Fruit fly (Drosophila melanogaster) whole organism, prepupa: ENCODE measurements around the gene CG10651.

Source experiments
- Blimp-1 ChIP-seq: fragments of 200-800 bp; sonication (Bioruptor generic); optimal IDR thresholded peaks from 3 replicates; lab custom pipeline; 2017; ENCODE audit warnings: missing biosample characterization, missing genetic modification characterization, mild to moderate bottlenecking, moderate library complexity, missing genetic modification reagents
- CG10631 ChIP-seq: fragments of 200-800 bp; sonication (Bioruptor generic); optimal IDR thresholded peaks from 2 replicates; lab custom pipeline; 2016; ENCODE audit warnings: missing biosample characterization, missing genetic modification characterization
- CG10669 ChIP-seq: fragments of 200-800 bp; sonication (Bioruptor generic); optimal IDR thresholded peaks from 3 replicates; lab custom pipeline; 2018; ENCODE audit warnings: missing biosample characterization, mild to moderate bottlenecking, missing genetic modification characterization, moderate library complexity
- CG11762 ChIP-seq: fragments of 200-800 bp; sonication (Bioruptor generic); optimal IDR thresholded peaks from 3 replicates; lab custom pipeline; 2016; ENCODE audit warnings: missing biosample characterization, missing genetic modification characterization; ENCODE audit not compliant: insufficient read depth
- CG11902 ChIP-seq: fragments of 200-800 bp; sonication (Bioruptor generic); optimal IDR thresholded peaks from 3 replicates; lab custom pipeline; 2016; ENCODE audit warnings: missing biosample characterization, missing genetic modification characterization
- CG15336 ChIP-seq: fragments of 200-800 bp; sonication (Bioruptor generic); IDR thresholded peaks from 2 replicates; pipeline ENCODE4 v1.3.6; 2022; ENCODE audit warnings: missing biosample characterization, missing genetic modification characterization
- CG1621 ChIP-seq: fragments of 200-800 bp; sonication (Bioruptor generic); optimal IDR thresholded peaks from 3 replicates; lab custom pipeline; 2018; ENCODE audit warnings: missing biosample characterization, mild to moderate bottlenecking, missing genetic modification characterization
- CG3032 ChIP-seq: fragments of 200-800 bp; optimal IDR thresholded peaks from 2 replicates; lab custom pipeline; 2019; ENCODE audit warnings: missing biosample characterization, mild to moderate bottlenecking, missing genetic modification characterization, moderate library complexity
- CG31627 ChIP-seq: fragments of 200-800 bp; sonication (Bioruptor generic); optimal IDR thresholded peaks from 3 replicates; lab custom pipeline; 2016; ENCODE audit warnings: missing biosample characterization, missing genetic modification characterization
- CG32006 ChIP-seq: fragments of 200-800 bp; sonication (Bioruptor generic); optimal IDR thresholded peaks from 3 replicates; lab custom pipeline; 2017; ENCODE audit warnings: missing biosample characterization, mild to moderate bottlenecking, missing genetic modification characterization
- CG34406 ChIP-seq: fragments of 200-800 bp; sonication (Bioruptor generic); optimal IDR thresholded peaks from 3 replicates; lab custom pipeline; 2016; ENCODE audit warnings: missing biosample characterization, missing genetic modification characterization
- CG3919 ChIP-seq: fragments of 200-800 bp; sonication (Bioruptor generic); optimal IDR thresholded peaks from 3 replicates; lab custom pipeline; 2016; ENCODE audit warnings: missing biosample characterization, missing genetic modification characterization
- CG4318 ChIP-seq: fragments of 200-800 bp; sonication (Bioruptor generic); optimal IDR thresholded peaks from 3 replicates; lab custom pipeline; 2017; ENCODE audit warnings: missing biosample characterization, mild to moderate bottlenecking, missing genetic modification characterization
- CG6163 ChIP-seq: fragments of 200-800 bp; sonication (Bioruptor generic); IDR thresholded peaks from 3 replicates; pipeline ENCODE4 v1.3.6; 2022; ENCODE audit warnings: missing biosample characterization, missing genetic modification characterization
- CG6276 ChIP-seq: fragments of 200-800 bp; sonication (Bioruptor generic); optimal IDR thresholded peaks from 2 replicates; lab custom pipeline; 2017; ENCODE audit warnings: missing biosample characterization, mild to moderate bottlenecking, missing genetic modification characterization
- CG6792 ChIP-seq: fragments of 200-800 bp; sonication (Bioruptor generic); optimal IDR thresholded peaks from 3 replicates; lab custom pipeline; 2016; ENCODE audit warnings: missing biosample characterization, missing genetic modification characterization
- CG6808 ChIP-seq: fragments of 200-800 bp; sonication (Bioruptor generic); optimal IDR thresholded peaks from 3 replicates; lab custom pipeline; 2017; ENCODE audit warnings: missing biosample characterization, missing genetic modification characterization, mild to moderate bottlenecking, moderate library complexity, missing genetic modification reagents
- CG7368 ChIP-seq: fragments of 200-800 bp; sonication (Bioruptor generic); optimal IDR thresholded peaks from 3 replicates; lab custom pipeline; 2016; ENCODE audit warnings: missing biosample characterization, missing genetic modification characterization
- CG8119 ChIP-seq: fragments of 200-800 bp; sonication (Bioruptor generic); IDR thresholded peaks from 3 replicates; pipeline ENCODE4 v1.3.6; 2022; ENCODE audit warnings: missing biosample characterization, missing genetic modification characterization
- CG8319 ChIP-seq: fragments of 200-800 bp; sonication (Bioruptor generic); optimal IDR thresholded peaks from 3 replicates; lab custom pipeline; 2016; ENCODE audit warnings: missing biosample characterization, missing genetic modification characterization
- CG8632 ChIP-seq: fragments of 200-800 bp; sonication (Bioruptor generic); optimal IDR thresholded peaks from 3 replicates; lab custom pipeline; 2016; ENCODE audit warnings: missing biosample characterization, missing genetic modification characterization
- CG9139 ChIP-seq: fragments of 200-800 bp; sonication (Bioruptor generic); optimal IDR thresholded peaks from 3 replicates; lab custom pipeline; 2017; ENCODE audit warnings: missing biosample characterization, mild to moderate bottlenecking, missing genetic modification characterization
- Eip75B ChIP-seq: fragments of 200-800 bp; sonication (Bioruptor generic); optimal IDR thresholded peaks from 3 replicates; lab custom pipeline; 2016; ENCODE audit warnings: missing biosample characterization, missing genetic modification characterization
- Eip93F ChIP-seq: fragments of 200-800 bp; sonication (Bioruptor generic); optimal IDR thresholded peaks from 2 replicates; lab custom pipeline; 2016; ENCODE audit warnings: missing biosample characterization, mild to moderate bottlenecking, missing genetic modification characterization
- Ets21C ChIP-seq: fragments of 200-800 bp; sonication (Bioruptor generic); optimal IDR thresholded peaks from 3 replicates; lab custom pipeline; 2016; ENCODE audit warnings: missing biosample characterization, missing genetic modification characterization
- Hr39 ChIP-seq: fragments of 200-800 bp; sonication (Bioruptor generic); optimal IDR thresholded peaks from 2 replicates; lab custom pipeline; 2016; ENCODE audit warnings: missing biosample characterization, missing genetic modification characterization
- Hr4 ChIP-seq: fragments of 200-800 bp; sonication (Bioruptor generic); optimal IDR thresholded peaks from 3 replicates; lab custom pipeline; 2016; ENCODE audit warnings: missing biosample characterization, missing genetic modification characterization
- Lpt ChIP-seq: fragments of 200-800 bp; sonication (Bioruptor generic); optimal IDR thresholded peaks from 3 replicates; lab custom pipeline; 2016; ENCODE audit warnings: missing biosample characterization, missing genetic modification characterization
- Met ChIP-seq: fragments of 200-800 bp; sonication (Bioruptor generic); optimal IDR thresholded peaks from 3 replicates; lab custom pipeline; 2016; ENCODE audit warnings: missing biosample characterization, missing genetic modification characterization
- OdsH ChIP-seq: fragments of 200-800 bp; sonication (Bioruptor generic); optimal IDR thresholded peaks from 3 replicates; lab custom pipeline; 2016; ENCODE audit warnings: missing biosample characterization, missing genetic modification characterization
- Smox ChIP-seq: fragments of 200-800 bp; sonication (Bioruptor generic); optimal IDR thresholded peaks from 3 replicates; lab custom pipeline; 2016; ENCODE audit warnings: missing biosample characterization, missing genetic modification characterization
- Sox102F ChIP-seq: fragments of 200-800 bp; sonication (Bioruptor generic); optimal IDR thresholded peaks from 2 replicates; lab custom pipeline; 2016; ENCODE audit warnings: missing biosample characterization, mild to moderate bottlenecking, missing genetic modification characterization
- Sox14 ChIP-seq: fragments of 200-800 bp; sonication (Bioruptor generic); optimal IDR thresholded peaks from 3 replicates; lab custom pipeline; 2016; ENCODE audit warnings: missing biosample characterization, missing genetic modification characterization
- cyc ChIP-seq: fragments of 200-800 bp; sonication (Bioruptor generic); optimal IDR thresholded peaks from 3 replicates; lab custom pipeline; 2016; ENCODE audit warnings: missing biosample characterization, missing genetic modification characterization
- dsx ChIP-seq: fragments of 200-800 bp; optimal IDR thresholded peaks from 3 replicates; lab custom pipeline; 2019; ENCODE audit warnings: missing biosample characterization, mild to moderate bottlenecking, missing genetic modification characterization, moderate library complexity; ENCODE audit not compliant: poor library complexity, severe bottlenecking
- fd85E ChIP-seq: fragments of 200-800 bp; sonication (Bioruptor generic); optimal IDR thresholded peaks from 3 replicates; lab custom pipeline; 2016; ENCODE audit warnings: missing biosample characterization, missing genetic modification characterization
- fkh ChIP-seq: fragments of 200-800 bp; sonication (Bioruptor generic); optimal IDR thresholded peaks from 3 replicates; lab custom pipeline; 2017; ENCODE audit warnings: missing biosample characterization, mild to moderate bottlenecking, missing genetic modification characterization, moderate library complexity
- net ChIP-seq: fragments of 200-800 bp; sonication (Bioruptor generic); optimal IDR thresholded peaks from 3 replicates; lab custom pipeline; 2016; ENCODE audit warnings: missing biosample characterization, missing genetic modification characterization
- salr ChIP-seq, 2 experiments: fragments of 200-800 bp; sonication (Bioruptor generic); optimal IDR thresholded peaks; 3 replicates each; lab custom pipeline; 2016 to 2018; ENCODE audit warnings: missing biosample characterization in 2 of 2, missing genetic modification characterization in 2 of 2, mild to moderate bottlenecking in 1 of 2
- spab ChIP-seq: fragments of 200-800 bp; sonication (Bioruptor generic); optimal IDR thresholded peaks from 2 replicates; lab custom pipeline; 2017; ENCODE audit warnings: missing biosample characterization, mild to moderate bottlenecking, missing genetic modification characterization, missing genetic modification reagents
- ss ChIP-seq, 2 experiments: fragments of 200-800 bp; sonication (Bioruptor generic); optimal IDR thresholded peaks; 2 replicates in 1 of 2; 3 replicates in 1 of 2; lab custom pipeline; 2017 to 2018; ENCODE audit warnings: mild to moderate bottlenecking in 2 of 2, missing biosample characterization in 2 of 2, missing genetic modification characterization in 2 of 2, moderate library complexity in 1 of 2
- svp ChIP-seq: fragments of 200-800 bp; sonication (Bioruptor generic); peaks from one replicate; lab custom pipeline; 2016; ENCODE audit warnings: missing biosample characterization, missing genetic modification characterization
- vri ChIP-seq: fragments of 200-800 bp; sonication (Bioruptor generic); optimal IDR thresholded peaks from 3 replicates; lab custom pipeline; 2016; ENCODE audit warnings: missing biosample characterization, mild to moderate bottlenecking, missing genetic modification characterization

The CG10651 gene

dm6 chr2L:20146218-20146617 is 11.5 kb upstream of the CG10651 start (continued):
- TF ChIP-seq Sox14 (GFP tag; lab: Kevin White, UChicago), result peak; percentile 42
- peak; percentile 57; the same call in 2 of the 3 replicates for TF ChIP-seq CG6163 (GFP tag; lab: Robert Waterston, UW)
- TF ChIP-seq OdsH (GFP tag; lab: Kevin White, UChicago), result peak; percentile 38
- TF ChIP-seq CG10669, result peak; percentile 47
- TF ChIP-seq dsx (GFP tag; lab: Kevin White, UChicago), result peak; percentile 47
- TF ChIP-seq Eip93F (GFP tag; lab: Kevin White, UChicago), result no peak
- no peak for TF ChIP-seq CG11762 (GFP tag; lab: Kevin White, UChicago)
- peak in 1 of 2 experiments; percentile 6 for TF ChIP-seq salr (GFP tag; optimal IDR thresholded peaks at IDR 0.05; lab: Kevin White, UChicago)
- peak; percentile 60 for TF ChIP-seq svp (GFP tag; lab: Kevin White, UChicago)
- TF ChIP-seq CG15336 (GFP tag; lab: Robert Waterston, UW), result 0 out of 2 replicates have a peak, but pooled peaks have one; percentile 22
- TF ChIP-seq CG11902, result no peak
- peak; percentile 31 for TF ChIP-seq CG34406 (GFP tag; lab: Kevin White, UChicago)
- no peak for TF ChIP-seq fd85E (GFP tag; lab: Kevin White, UChicago)
- peak; percentile 45 for TF ChIP-seq CG31627
- peak; percentile 32 for TF ChIP-seq Smox (GFP tag; lab: Kevin White, UChicago)
- TF ChIP-seq CG6792 (GFP tag; lab: Kevin White, UChicago), result peak; percentile 24
- TF ChIP-seq vri, result no peak
- TF ChIP-seq Met (GFP tag; lab: Kevin White, UChicago), result peak; percentile 43
- peak; percentile 9 for TF ChIP-seq CG6808 (GFP tag; lab: Kevin White, UChicago)
- peak; percentile 44 for TF ChIP-seq CG1621
- peak; percentile 51 for TF ChIP-seq CG3032
- TF ChIP-seq CG32006 (GFP tag; lab: Kevin White, UChicago), result peak; percentile 45
- TF ChIP-seq Blimp-1 (GFP tag; lab: Kevin White, UChicago), result no peak
- peak; percentile 46; the same call in 1 of the 3 replicates for TF ChIP-seq CG8119 (GFP tag; lab: Robert Waterston, UW)

dm6 chr2L:20121233-20121551 is 13.5 kb downstream of the CG10651 start:
- TF ChIP-seq CG10631 (GFP tag; lab: Kevin White, UChicago), result no peak

dm6 chr2L:20120388-20121232 is 14.1 kb downstream of the CG10651 start:
- TF ChIP-seq CG8319 (GFP tag; lab: Kevin White, UChicago) (no peak), CG10631 (GFP tag; lab: Kevin White, UChicago) (peak; percentile 65), Smox (GFP tag; lab: Kevin White, UChicago) (peak; percentile 30), Ets21C (GFP tag; lab: Kevin White, UChicago) (no peak), Eip75B (peak; percentile 30), CG11762 (GFP tag; lab: Kevin White, UChicago) (peak; percentile 12), CG6276 (GFP tag; lab: Kevin White, UChicago) (peak; percentile 72), Hr39 (GFP tag; lab: Kevin White, UChicago) (peak; percentile 81), Blimp-1 (GFP tag; lab: Kevin White, UChicago) (peak; percentile 33), CG9139 (peak; percentile 50), CG8119 (GFP tag; lab: Robert Waterston, UW) (peak; percentile 80; the same call in 2 of the 3 replicates), cyc (GFP tag; lab: Kevin White, UChicago) (peak; percentile 86), Hr4 (GFP tag; lab: Kevin White, UChicago) (peak; percentile 45), CG7368 (no peak), spab (peak; percentile 50), CG15336 (GFP tag; lab: Robert Waterston, UW) (no peak), CG6808 (GFP tag; lab: Kevin White, UChicago) (peak; percentile 60), Lpt (GFP tag; lab: Kevin White, UChicago) (no peak), dsx (GFP tag; lab: Kevin White, UChicago) (peak; percentile 52), ss (GFP tag; optimal IDR thresholded peaks at IDR 0.05; lab: Kevin White, UChicago) (peak; percentile 51 to 56), Met (GFP tag; lab: Kevin White, UChicago) (peak; percentile 39), svp (GFP tag; lab: Kevin White, UChicago) (peak; percentile 79), CG6163 (GFP tag; lab: Robert Waterston, UW) (peak; percentile 49), CG31627 (peak; percentile 85), CG3919 (GFP tag; lab: Kevin White, UChicago) (peak; percentile 66), OdsH (GFP tag; lab: Kevin White, UChicago) (peak; percentile 32), net (peak; percentile 62), CG3032 (peak; percentile 70), CG8632 (GFP tag; lab: Kevin White, UChicago) (peak; percentile 27), Sox102F (GFP tag; lab: Kevin White, UChicago) (peak; percentile 64), fkh (GFP tag; lab: Kevin White, UChicago) (no peak), CG4318 (GFP tag; lab: Kevin White, UChicago) (peak; percentile 53), CG34406 (GFP tag; lab: Kevin White, UChicago) (peak; percentile 53)
